Worm (Caenorhabditis elegans) whole organism, young adult: ENCODE measurements around the gene flp-15.

Experiments used
- ama-1 ChIP-seq, 3 experiments: fragments of 150-350 bp in 1 of 3; sonication (generic microtip) in 2 of 3; optimal IDR thresholded peaks; 2 replicates each; lab custom pipeline; 2014 to 2018; ENCODE audit warnings: missing biosample characterization in 2 of 3, missing genetic modification characterization in 2 of 3, missing genetic modification reagents in 2 of 3
- ceh-27 ChIP-seq: fragments of 200-800 bp; sonication (Bioruptor generic); optimal IDR thresholded peaks from 2 replicates; lab custom pipeline; 2018; ENCODE audit warnings: mild to moderate bottlenecking, missing genetic modification characterization, moderate library complexity, missing compliant biosample characterization
- dpl-1 ChIP-seq: fragments of 150-350 bp; optimal IDR thresholded peaks from 2 replicates; lab custom pipeline; 2014; ENCODE audit warnings: missing biosample characterization, missing genetic modification reagents, missing genetic modification characterization
- hlh-12 ChIP-seq: sonication (generic microtip); optimal IDR thresholded peaks from 2 replicates; lab custom pipeline; 2016; ENCODE audit warnings: missing genetic modification characterization, missing compliant biosample characterization
- madf-6 ChIP-seq: fragments of 200-800 bp; sonication (Bioruptor generic); IDR thresholded peaks from 2 replicates; pipeline ENCODE4 v1.3.6; 2022; ENCODE audit warnings: missing genetic modification reagents, missing genetic modification characterization, missing compliant biosample characterization
- snpc-4 ChIP-seq, 5 experiments: fragments of 150-350 bp in 1 of 5; sonication (generic microtip) in 4 of 5; optimal IDR thresholded peaks; 2 replicates each; lab custom pipeline; 2014 to 2018; ENCODE audit warnings: missing genetic modification characterization in 5 of 5, missing biosample characterization in 3 of 5, antibody characterized with exemption in 2 of 5, mild to moderate bottlenecking in 2 of 5, missing compliant biosample characterization in 2 of 5, missing genotype in 2 of 5, moderate library complexity in 2 of 5, missing genetic modification reagents in 1 of 5
- tbx-9 ChIP-seq: sonication (generic microtip); optimal IDR thresholded peaks from 2 replicates; lab custom pipeline; 2016; ENCODE audit warnings: borderline replicate concordance, missing genetic modification characterization, inconsistent platforms, missing compliant biosample characterization

DNA sequence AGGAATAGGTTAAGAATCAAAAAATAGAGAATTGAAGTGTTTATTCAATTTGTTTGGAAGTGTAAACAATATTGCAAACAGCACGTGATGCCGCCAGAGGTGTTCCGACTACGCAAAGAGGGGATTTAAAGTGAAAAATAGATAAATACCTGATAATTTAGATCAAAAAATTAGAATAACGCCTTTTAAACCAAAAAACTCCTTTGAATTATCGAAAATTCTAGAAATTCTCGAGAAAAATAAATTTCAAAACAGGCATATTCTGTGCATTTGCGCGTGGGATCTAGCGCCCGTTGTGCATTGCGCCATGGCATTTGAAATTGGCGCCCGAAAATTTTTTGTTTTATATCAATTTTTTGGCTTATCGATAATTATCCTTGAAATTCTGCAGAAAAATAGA lies 45.4 kb downstream of the flp-15 start, which contains the start of gene hip-1:
- TF ChIP-seq ama-1 (optimal IDR thresholded peaks at IDR 0.05; lab: Kevin White, UChicago) (no peak), ama-1 (GFP tag; optimal IDR thresholded peaks at IDR 0.05; lab: Kevin White, UChicago) (no peak), tbx-9 (no peak), snpc-4 (GFP tag; optimal IDR thresholded peaks at IDR 0.05; lab: Kevin White, UChicago) (no peak), snpc-4 (tag; optimal IDR thresholded peaks at IDR 0.05; lab: Kevin White, UChicago) (peak in 2 of 4 experiments; percentile 1 to 26), ceh-27 (GFP tag; lab: Kevin White, UChicago) (no peak), dpl-1 (GFP tag; lab: Kevin White, UChicago) (peak; percentile 64), madf-6 (GFP tag; lab: Robert Waterston, UW) (peak; percentile 83), hlh-12 (tag; lab: Kevin White, UChicago) (no peak)
